Worm (Caenorhabditis elegans) whole organism, L1 larva: ENCODE data around the gene F45E1.1.

Experiments used
- C04F5.9 ChIP-seq: sonication (generic microtip); optimal IDR thresholded peaks from 2 replicates; lab custom pipeline; 2016; ENCODE audit warnings: missing genetic modification characterization, missing compliant biosample characterization
- aha-1 ChIP-seq: fragments of 150-350 bp; optimal IDR thresholded peaks from 2 replicates; lab custom pipeline; 2014; ENCODE audit warnings: missing biosample characterization, missing genetic modification characterization
- blmp-1 ChIP-seq: fragments of 150-350 bp; optimal IDR thresholded peaks from 2 replicates; lab custom pipeline; 2014; ENCODE audit warnings: missing biosample characterization, missing genetic modification characterization
- fos-1 ChIP-seq: fragments of 150-350 bp; optimal IDR thresholded peaks from 2 replicates; lab custom pipeline; 2014; ENCODE audit warnings: missing biosample characterization, missing genetic modification characterization
- grh-1 ChIP-seq: fragments of 200-800 bp; sonication (Bioruptor generic); IDR thresholded peaks from 2 replicates; pipeline ENCODE4 v1.3.6; 2022; ENCODE audit warnings: missing genetic modification reagents, missing genetic modification characterization, missing compliant biosample characterization
- lsy-2 ChIP-seq, 2 experiments: fragments of 150-350 bp; optimal IDR thresholded peaks; 2 replicates each; lab custom pipeline; 2014; ENCODE audit warnings: missing biosample characterization in 2 of 2, missing genetic modification characterization in 2 of 2
- rnt-1 ChIP-seq: sonication (generic microtip); optimal IDR thresholded peaks from 2 replicates; lab custom pipeline; 2016; ENCODE audit warnings: mild to moderate bottlenecking, missing genetic modification characterization, moderate library complexity, missing compliant biosample characterization

DNA sequence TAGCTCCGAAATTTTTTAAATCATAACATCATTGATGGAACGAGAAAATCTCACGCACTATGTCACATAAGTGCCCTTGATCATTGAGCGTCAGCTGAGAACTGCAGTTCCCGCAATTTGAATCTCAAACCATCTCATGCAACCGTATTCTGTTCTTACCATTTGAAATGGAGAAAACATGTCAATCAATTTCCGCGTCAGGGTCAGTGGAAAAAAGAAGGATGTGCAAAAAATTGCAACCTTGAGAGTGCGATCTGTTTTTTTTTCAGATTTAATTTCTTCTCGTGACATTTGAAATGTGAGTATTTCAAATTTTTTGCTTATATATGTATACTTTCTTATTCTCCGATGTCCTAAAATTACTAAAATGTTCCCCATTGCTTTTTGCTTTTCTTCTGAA is 7.2 kb downstream of the F45E1.1 start:
- TF ChIP-seq grh-1 (GFP tag; lab: Robert Waterston, UW): no peak
- TF ChIP-seq fos-1: no peak
- TF ChIP-seq lsy-2 (tag; optimal IDR thresholded peaks at IDR 0.05; lab: Kevin White, UChicago): no peak
- no peak for TF ChIP-seq aha-1 (tag; lab: Kevin White, UChicago)
- TF ChIP-seq C04F5.9 (tag; lab: Kevin White, UChicago): no peak
- no peak for TF ChIP-seq blmp-1
- TF ChIP-seq rnt-1 (tag; lab: Kevin White, UChicago): no peak
